Worm (Caenorhabditis elegans): ENCODE measurements around the gene F11G11.4.

F11G11.4 gene

ce11 chrII:4871834-4872233, 11.4 kb downstream of the F11G11.4 start:
- TF ChIP-seq pat-9 (tag; optimal IDR thresholded peaks at IDR 0.05) (no peak), madf-2 (tag; optimal IDR thresholded peaks at IDR 0.05) (no peak), K09A11.1 (tag; optimal IDR thresholded peaks at IDR 0.05; ENCODE audit: insufficient read depth) (no peak), ceh-19 (GFP tag; optimal IDR thresholded peaks at IDR 0.05) (no peak), ttx-3 (tag; optimal IDR thresholded peaks at IDR 0.05) (no peak), hlh-6 (tag; optimal IDR thresholded peaks at IDR 0.05) (no peak), syd-9 (tag; optimal IDR thresholded peaks at IDR 0.05) (no peak), fax-1 (tag; optimal IDR thresholded peaks at IDR 0.05) (no peak), pha-2 (tag; optimal IDR thresholded peaks at IDR 0.05) (no peak), ceh-6 (GFP tag; optimal IDR thresholded peaks at IDR 0.05) (no peak), ahr-1 (tag; optimal IDR thresholded peaks at IDR 0.05) (no peak), pha-4 (tag; optimal IDR thresholded peaks at IDR 0.05) (no peak), elt-4 (tag; optimal IDR thresholded peaks at IDR 0.05) (no peak), dve-1 (tag; optimal IDR thresholded peaks at IDR 0.05) (no peak), sdc-2 (tag; optimal IDR thresholded peaks at IDR 0.05) (no peak), hlh-15 (tag; optimal IDR thresholded peaks at IDR 0.05) (no peak), ceh-22 (tag; optimal IDR thresholded peaks at IDR 0.05) (no peak)

DNA sequence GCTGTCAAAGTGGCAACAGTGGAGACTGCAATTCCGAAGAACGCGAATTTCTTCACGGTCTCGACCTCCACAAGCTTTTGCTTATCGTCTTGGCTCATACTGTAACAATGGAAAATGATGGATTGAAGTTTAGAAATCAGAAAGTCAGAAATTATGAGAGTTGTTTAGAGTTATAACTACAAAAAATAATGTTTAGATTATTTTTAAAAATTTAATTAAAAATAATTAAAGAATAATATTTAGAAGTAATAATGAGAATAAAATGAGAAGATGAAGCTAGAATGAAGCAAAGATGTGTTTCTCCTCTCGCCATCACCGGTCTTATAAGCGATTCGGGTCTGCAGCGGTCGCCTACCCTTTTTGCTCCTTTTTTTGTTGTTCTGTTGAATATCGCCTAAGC, 12.6 kb downstream of the F11G11.4 start, which contains the start of gene col-73:
TSS of gene col-73 (minus strand) at position 101 of the 400 bp plus-strand sequence.
- TF ChIP-seq ahr-1 (tag; optimal IDR thresholded peaks at IDR 0.05) (no peak), rnt-1 (tag; optimal IDR thresholded peaks at IDR 0.05) (no peak), dve-1 (tag; optimal IDR thresholded peaks at IDR 0.05) (no peak), che-1 (tag; optimal IDR thresholded peaks at IDR 0.05) (no peak), eyg-1 (tag; optimal IDR thresholded peaks at IDR 0.05) (no peak), unc-3 (GFP tag; conservative IDR thresholded peaks at IDR 0.05) (no peak), unc-3 (tag; optimal IDR thresholded peaks at IDR 0.05) (no peak), ztf-16 (tag; optimal IDR thresholded peaks at IDR 0.05) (no peak), hlh-15 (tag; optimal IDR thresholded peaks at IDR 0.05) (no peak), sox-4 (tag; optimal IDR thresholded peaks at IDR 0.05) (no peak), ttx-3 (tag; optimal IDR thresholded peaks at IDR 0.05) (no peak), ets-4 (tag; optimal IDR thresholded peaks at IDR 0.05) (no peak), unc-42 (tag; optimal IDR thresholded peaks at IDR 0.05) (no peak), ceh-45 (GFP tag; IDR thresholded peaks at IDR 0.05) (no peak)

ce11 chrII:4874335-4874861, 14.0 kb downstream of the F11G11.4 start, which contains the start of gene F11G11.15:
Gene F11G11.15, plus strand, starts transcription at chrII:4874845.
- TF ChIP-seq ceh-22 (tag; optimal IDR thresholded peaks at IDR 0.05) (no peak), unc-42 (tag; optimal IDR thresholded peaks at IDR 0.05) (no peak), ets-4 (tag; optimal IDR thresholded peaks at IDR 0.05) (no peak), pat-9 (tag; optimal IDR thresholded peaks at IDR 0.05) (no peak), odd-2 (tag; optimal IDR thresholded peaks at IDR 0.05) (no peak), elt-4 (tag; optimal IDR thresholded peaks at IDR 0.05) (no peak), sdc-2 (tag; optimal IDR thresholded peaks at IDR 0.05) (no peak), syd-9 (tag; optimal IDR thresholded peaks at IDR 0.05) (no peak), K02D7.2 (tag; optimal IDR thresholded peaks at IDR 0.05) (no peak), lim-6 (tag; optimal IDR thresholded peaks at IDR 0.05) (no peak), nhr-11 (tag; optimal IDR thresholded peaks at IDR 0.05) (no peak), ceh-34 (tag; optimal IDR thresholded peaks at IDR 0.05) (no peak), ceh-9 (tag; optimal IDR thresholded peaks at IDR 0.05) (no peak)

- no peak for TF ChIP-seq nhr-11 (tag; optimal IDR thresholded peaks at IDR 0.05)
- TF ChIP-seq lim-6 (tag; optimal IDR thresholded peaks at IDR 0.05): no peak
- TF ChIP-seq pha-4 (tag; optimal IDR thresholded peaks at IDR 0.05): no peak
- TF ChIP-seq hlh-15 (tag; optimal IDR thresholded peaks at IDR 0.05): no peak
- TF ChIP-seq ets-4 (tag; optimal IDR thresholded peaks at IDR 0.05): no peak
- no peak for TF ChIP-seq lin-11 (tag; optimal IDR thresholded peaks at IDR 0.05)
These were observed 15.7 kb downstream of the F11G11.4 start, which contains the start of gene F11G11.13 for ce11 chrII:4876091-4876490. Gene F11G11.13, minus strand, starts transcription at chrII:4876179.
